Fruit fly (Drosophila melanogaster) whole organism, prepupa: ENCODE measurements around the gene CG12448.

Experiments used
- Blimp-1 ChIP-seq: fragments of 200-800 bp; sonication (Bioruptor generic); optimal IDR thresholded peaks from 3 replicates; lab custom pipeline; 2017; ENCODE audit warnings: missing biosample characterization, missing genetic modification characterization, mild to moderate bottlenecking, moderate library complexity, missing genetic modification reagents
- CG10631 ChIP-seq: fragments of 200-800 bp; sonication (Bioruptor generic); optimal IDR thresholded peaks from 2 replicates; lab custom pipeline; 2016; ENCODE audit warnings: missing biosample characterization, missing genetic modification characterization
- CG10669 ChIP-seq: fragments of 200-800 bp; sonication (Bioruptor generic); optimal IDR thresholded peaks from 3 replicates; lab custom pipeline; 2018; ENCODE audit warnings: missing biosample characterization, mild to moderate bottlenecking, missing genetic modification characterization, moderate library complexity
- CG11294 ChIP-seq: fragments of 200-800 bp; sonication (Bioruptor generic); IDR thresholded peaks from 2 replicates; pipeline ENCODE4 v1.3.6; 2022; ENCODE audit warnings: missing biosample characterization, missing genetic modification characterization
- CG11762 ChIP-seq: fragments of 200-800 bp; sonication (Bioruptor generic); optimal IDR thresholded peaks from 3 replicates; lab custom pipeline; 2016; ENCODE audit warnings: missing biosample characterization, missing genetic modification characterization; ENCODE audit not compliant: insufficient read depth
- CG15336 ChIP-seq: fragments of 200-800 bp; sonication (Bioruptor generic); IDR thresholded peaks from 2 replicates; pipeline ENCODE4 v1.3.6; 2022; ENCODE audit warnings: missing biosample characterization, missing genetic modification characterization
- CG1621 ChIP-seq: fragments of 200-800 bp; sonication (Bioruptor generic); optimal IDR thresholded peaks from 3 replicates; lab custom pipeline; 2018; ENCODE audit warnings: missing biosample characterization, mild to moderate bottlenecking, missing genetic modification characterization
- CG16779 ChIP-seq: fragments of 200-800 bp; sonication (Bioruptor generic); optimal IDR thresholded peaks from 3 replicates; lab custom pipeline; 2017; ENCODE audit warnings: missing biosample characterization, mild to moderate bottlenecking, missing genetic modification characterization
- CG3032 ChIP-seq: fragments of 200-800 bp; optimal IDR thresholded peaks from 2 replicates; lab custom pipeline; 2019; ENCODE audit warnings: missing biosample characterization, mild to moderate bottlenecking, missing genetic modification characterization, moderate library complexity
- CG31627 ChIP-seq: fragments of 200-800 bp; sonication (Bioruptor generic); optimal IDR thresholded peaks from 3 replicates; lab custom pipeline; 2016; ENCODE audit warnings: missing biosample characterization, missing genetic modification characterization
- CG32006 ChIP-seq: fragments of 200-800 bp; sonication (Bioruptor generic); optimal IDR thresholded peaks from 3 replicates; lab custom pipeline; 2017; ENCODE audit warnings: missing biosample characterization, mild to moderate bottlenecking, missing genetic modification characterization
- CG34406 ChIP-seq: fragments of 200-800 bp; sonication (Bioruptor generic); optimal IDR thresholded peaks from 3 replicates; lab custom pipeline; 2016; ENCODE audit warnings: missing biosample characterization, missing genetic modification characterization
- CG3919 ChIP-seq: fragments of 200-800 bp; sonication (Bioruptor generic); optimal IDR thresholded peaks from 3 replicates; lab custom pipeline; 2016; ENCODE audit warnings: missing biosample characterization, missing genetic modification characterization
- CG6163 ChIP-seq: fragments of 200-800 bp; sonication (Bioruptor generic); IDR thresholded peaks from 3 replicates; pipeline ENCODE4 v1.3.6; 2022; ENCODE audit warnings: missing biosample characterization, missing genetic modification characterization
- CG6792 ChIP-seq: fragments of 200-800 bp; sonication (Bioruptor generic); optimal IDR thresholded peaks from 3 replicates; lab custom pipeline; 2016; ENCODE audit warnings: missing biosample characterization, missing genetic modification characterization
- CG6808 ChIP-seq: fragments of 200-800 bp; sonication (Bioruptor generic); optimal IDR thresholded peaks from 3 replicates; lab custom pipeline; 2017; ENCODE audit warnings: missing biosample characterization, missing genetic modification characterization, mild to moderate bottlenecking, moderate library complexity, missing genetic modification reagents
- CG8119 ChIP-seq: fragments of 200-800 bp; sonication (Bioruptor generic); IDR thresholded peaks from 3 replicates; pipeline ENCODE4 v1.3.6; 2022; ENCODE audit warnings: missing biosample characterization, missing genetic modification characterization
- CG8632 ChIP-seq: fragments of 200-800 bp; sonication (Bioruptor generic); optimal IDR thresholded peaks from 3 replicates; lab custom pipeline; 2016; ENCODE audit warnings: missing biosample characterization, missing genetic modification characterization
- CG9139 ChIP-seq: fragments of 200-800 bp; sonication (Bioruptor generic); optimal IDR thresholded peaks from 3 replicates; lab custom pipeline; 2017; ENCODE audit warnings: missing biosample characterization, mild to moderate bottlenecking, missing genetic modification characterization
- Eip78C ChIP-seq: fragments of 200-800 bp; sonication (Bioruptor generic); peaks from one replicate; lab custom pipeline; 2016; ENCODE audit warnings: missing biosample characterization, missing genetic modification characterization
- Eip93F ChIP-seq: fragments of 200-800 bp; sonication (Bioruptor generic); optimal IDR thresholded peaks from 2 replicates; lab custom pipeline; 2016; ENCODE audit warnings: missing biosample characterization, mild to moderate bottlenecking, missing genetic modification characterization
- Ets21C ChIP-seq: fragments of 200-800 bp; sonication (Bioruptor generic); optimal IDR thresholded peaks from 3 replicates; lab custom pipeline; 2016; ENCODE audit warnings: missing biosample characterization, missing genetic modification characterization
- Gug ChIP-seq: fragments of 200-800 bp; sonication (Bioruptor generic); IDR thresholded peaks from 2 replicates; pipeline ENCODE4 v1.3.6; 2022; ENCODE audit warnings: missing biosample characterization, missing genetic modification characterization
- Hr39 ChIP-seq: fragments of 200-800 bp; sonication (Bioruptor generic); optimal IDR thresholded peaks from 2 replicates; lab custom pipeline; 2016; ENCODE audit warnings: missing biosample characterization, missing genetic modification characterization
- Hr4 ChIP-seq: fragments of 200-800 bp; sonication (Bioruptor generic); optimal IDR thresholded peaks from 3 replicates; lab custom pipeline; 2016; ENCODE audit warnings: missing biosample characterization, missing genetic modification characterization
- OdsH ChIP-seq: fragments of 200-800 bp; sonication (Bioruptor generic); optimal IDR thresholded peaks from 3 replicates; lab custom pipeline; 2016; ENCODE audit warnings: missing biosample characterization, missing genetic modification characterization
- Smox ChIP-seq: fragments of 200-800 bp; sonication (Bioruptor generic); optimal IDR thresholded peaks from 3 replicates; lab custom pipeline; 2016; ENCODE audit warnings: missing biosample characterization, missing genetic modification characterization
- Sox102F ChIP-seq: fragments of 200-800 bp; sonication (Bioruptor generic); optimal IDR thresholded peaks from 2 replicates; lab custom pipeline; 2016; ENCODE audit warnings: missing biosample characterization, mild to moderate bottlenecking, missing genetic modification characterization
- Sox14 ChIP-seq: fragments of 200-800 bp; sonication (Bioruptor generic); optimal IDR thresholded peaks from 3 replicates; lab custom pipeline; 2016; ENCODE audit warnings: missing biosample characterization, missing genetic modification characterization
- Sox15 ChIP-seq: fragments of 200-800 bp; sonication (Bioruptor generic); optimal IDR thresholded peaks from 3 replicates; lab custom pipeline; 2016; ENCODE audit warnings: missing biosample characterization, missing genetic modification characterization
- achi ChIP-seq: fragments of 200-800 bp; sonication (Bioruptor generic); optimal IDR thresholded peaks from 3 replicates; lab custom pipeline; 2016; ENCODE audit warnings: missing biosample characterization, missing genetic modification characterization
- acj6 ChIP-seq: fragments of 200-800 bp; sonication (Bioruptor generic); optimal IDR thresholded peaks from 3 replicates; lab custom pipeline; 2016; ENCODE audit warnings: missing biosample characterization, missing genetic modification characterization
- cyc ChIP-seq: fragments of 200-800 bp; sonication (Bioruptor generic); optimal IDR thresholded peaks from 3 replicates; lab custom pipeline; 2016; ENCODE audit warnings: missing biosample characterization, missing genetic modification characterization
- dac ChIP-seq: fragments of 200-800 bp; sonication (Bioruptor generic); optimal IDR thresholded peaks from 2 replicates; lab custom pipeline; 2017; ENCODE audit warnings: missing biosample characterization, mild to moderate bottlenecking, missing genetic modification characterization
- eg ChIP-seq: fragments of 200-800 bp; sonication (Bioruptor generic); IDR thresholded peaks from 3 replicates; pipeline ENCODE4 v1.3.6; 2022; ENCODE audit warnings: missing biosample characterization, missing genetic modification characterization
- esn ChIP-seq: fragments of 200-800 bp; sonication (Bioruptor generic); optimal IDR thresholded peaks from 2 replicates; lab custom pipeline; 2016; ENCODE audit warnings: missing biosample characterization, mild to moderate bottlenecking, missing genetic modification characterization, moderate library complexity
- fd85E ChIP-seq: fragments of 200-800 bp; sonication (Bioruptor generic); optimal IDR thresholded peaks from 3 replicates; lab custom pipeline; 2016; ENCODE audit warnings: missing biosample characterization, missing genetic modification characterization
- fkh ChIP-seq: fragments of 200-800 bp; sonication (Bioruptor generic); optimal IDR thresholded peaks from 3 replicates; lab custom pipeline; 2017; ENCODE audit warnings: missing biosample characterization, mild to moderate bottlenecking, missing genetic modification characterization, moderate library complexity
- lz ChIP-seq: fragments of 200-800 bp; sonication (Bioruptor generic); optimal IDR thresholded peaks from 3 replicates; lab custom pipeline; 2016; ENCODE audit warnings: missing biosample characterization, missing genetic modification characterization
- net ChIP-seq: fragments of 200-800 bp; sonication (Bioruptor generic); optimal IDR thresholded peaks from 3 replicates; lab custom pipeline; 2016; ENCODE audit warnings: missing biosample characterization, missing genetic modification characterization
- pdm3 ChIP-seq: fragments of 200-800 bp; sonication (Bioruptor generic); optimal IDR thresholded peaks from 3 replicates; lab custom pipeline; 2016; ENCODE audit warnings: missing biosample characterization, missing genetic modification characterization
- salr ChIP-seq, 2 experiments: fragments of 200-800 bp; sonication (Bioruptor generic); optimal IDR thresholded peaks; 3 replicates each; lab custom pipeline; 2016 to 2018; ENCODE audit warnings: missing biosample characterization in 2 of 2, missing genetic modification characterization in 2 of 2, mild to moderate bottlenecking in 1 of 2
- spab ChIP-seq: fragments of 200-800 bp; sonication (Bioruptor generic); optimal IDR thresholded peaks from 2 replicates; lab custom pipeline; 2017; ENCODE audit warnings: missing biosample characterization, mild to moderate bottlenecking, missing genetic modification characterization, missing genetic modification reagents
- ss ChIP-seq, 2 experiments: fragments of 200-800 bp; sonication (Bioruptor generic); optimal IDR thresholded peaks; 2 replicates in 1 of 2; 3 replicates in 1 of 2; lab custom pipeline; 2017 to 2018; ENCODE audit warnings: mild to moderate bottlenecking in 2 of 2, missing biosample characterization in 2 of 2, missing genetic modification characterization in 2 of 2, moderate library complexity in 1 of 2
- svp ChIP-seq: fragments of 200-800 bp; sonication (Bioruptor generic); peaks from one replicate; lab custom pipeline; 2016; ENCODE audit warnings: missing biosample characterization, missing genetic modification characterization

The CG12448 gene

dm6 chr2L:15909277-15909674 is 32.0 kb upstream of the CG12448 start (continued):
- TF ChIP-seq Smox (GFP tag; lab: Kevin White, UChicago) (no peak), CG32006 (no peak), lz (no peak), fkh (GFP tag; lab: Kevin White, UChicago) (no peak), Gug (GFP tag; lab: Robert Waterston, UW) (no peak), pdm3 (no peak), CG3032 (tag; lab: Kevin White, UChicago) (peak; percentile 81), CG10669 (peak; percentile 64), CG3919 (no peak), CG8119 (GFP tag; lab: Robert Waterston, UW) (no peak; the same call in 2 of the 3 replicates), Ets21C (GFP tag; lab: Kevin White, UChicago) (no peak), CG6792 (GFP tag; lab: Kevin White, UChicago) (peak; percentile 8), Eip93F (GFP tag; lab: Kevin White, UChicago) (no peak), CG8632 (GFP tag; lab: Kevin White, UChicago) (peak; percentile 26), dac (GFP tag; lab: Kevin White, UChicago) (no peak), Sox15 (GFP tag; lab: Kevin White, UChicago) (no peak), CG1621 (peak; percentile 11), CG16779 (tag; lab: Kevin White, UChicago) (no peak), CG9139 (GFP tag; lab: Kevin White, UChicago) (no peak), CG11762 (GFP tag; lab: Kevin White, UChicago) (no peak), CG6808 (GFP tag; lab: Kevin White, UChicago) (peak; percentile 43), ss (GFP tag; optimal IDR thresholded peaks at IDR 0.05; lab: Kevin White, UChicago) (peak; percentile 39 to 62), CG10631 (GFP tag; lab: Kevin White, UChicago) (peak; percentile 64), Hr39 (GFP tag; lab: Kevin White, UChicago) (no peak)

- no peak for TF ChIP-seq CG34406 (GFP tag; lab: Kevin White, UChicago)
- no peak for TF ChIP-seq acj6 (GFP tag; lab: Kevin White, UChicago)
- TF ChIP-seq CG1621: no peak
- TF ChIP-seq fkh (GFP tag; lab: Kevin White, UChicago): peak; percentile 96
- no peak for TF ChIP-seq esn (GFP tag; lab: Kevin White, UChicago)
Observed at dm6 chr2L:15909826-15910225, 31.4 kb upstream of the CG12448 start.

dm6 chr2L:15910937-15911590 is 30.2 kb upstream of the CG12448 start:
- peak; percentile 80 for TF ChIP-seq Eip93F (GFP tag; lab: Kevin White, UChicago)
- TF ChIP-seq Hr39 (GFP tag; lab: Kevin White, UChicago): peak; percentile 99
- peak; percentile 99 for TF ChIP-seq Hr4 (GFP tag; lab: Kevin White, UChicago)
- peak; percentile 97 for TF ChIP-seq cyc (GFP tag; lab: Kevin White, UChicago)
- TF ChIP-seq CG9139 (GFP tag; lab: Kevin White, UChicago): peak; percentile 73
- TF ChIP-seq Sox14: peak; percentile 97
- peak; percentile 96 for TF ChIP-seq achi (GFP tag; lab: Kevin White, UChicago)
- TF ChIP-seq Blimp-1: peak; percentile 100
- TF ChIP-seq Sox15 (GFP tag; lab: Kevin White, UChicago): peak; percentile 97
- peak; percentile 96 for TF ChIP-seq CG6163 (GFP tag; lab: Robert Waterston, UW)
- peak; percentile 97 for TF ChIP-seq CG6792 (GFP tag; lab: Kevin White, UChicago)
- TF ChIP-seq fd85E (GFP tag; lab: Kevin White, UChicago): peak; percentile 93
- peak; percentile 89 for TF ChIP-seq Gug (GFP tag; lab: Robert Waterston, UW)
- TF ChIP-seq CG15336 (GFP tag; lab: Robert Waterston, UW): peak; percentile 95
- TF ChIP-seq esn (GFP tag; lab: Kevin White, UChicago): peak; percentile 99
- TF ChIP-seq spab (GFP tag; lab: Kevin White, UChicago): peak; percentile 94
- peak; percentile 98 for TF ChIP-seq acj6 (GFP tag; lab: Kevin White, UChicago)
- peak; percentile 92 for TF ChIP-seq salr (GFP tag; optimal IDR thresholded peaks at IDR 0.05; lab: Kevin White, UChicago)
- peak; percentile 96 for TF ChIP-seq CG10631 (GFP tag; lab: Kevin White, UChicago)
- TF ChIP-seq dac (GFP tag; lab: Kevin White, UChicago): peak; percentile 86
- TF ChIP-seq CG8119 (GFP tag; lab: Robert Waterston, UW): peak; percentile 95
- peak; percentile 99 for TF ChIP-seq Eip78C
- peak; percentile 98 for TF ChIP-seq OdsH (GFP tag; lab: Kevin White, UChicago)
- TF ChIP-seq CG32006: peak; percentile 94
- TF ChIP-seq CG31627 (GFP tag; lab: Kevin White, UChicago): peak; percentile 98
- TF ChIP-seq Sox102F (GFP tag; lab: Kevin White, UChicago): peak; percentile 98
- peak; percentile 93 for TF ChIP-seq eg (GFP tag; lab: Robert Waterston, UW)
- TF ChIP-seq ss (GFP tag; optimal IDR thresholded peaks at IDR 0.05; lab: Kevin White, UChicago): peak; percentile 89 to 92
- peak; percentile 88 for TF ChIP-seq CG11294 (GFP tag; lab: Robert Waterston, UW)
- peak; percentile 98 for TF ChIP-seq pdm3
- no peak for TF ChIP-seq svp (GFP tag; lab: Kevin White, UChicago)
- peak; percentile 97 for TF ChIP-seq net (GFP tag; lab: Kevin White, UChicago)
